Worm (Caenorhabditis elegans) whole organism, L4/young adult: ENCODE measurements around the gene F59B10.2.

Experiments used
- W03F9.2 ChIP-seq: fragments of 150-350 bp; optimal IDR thresholded peaks from 2 replicates; lab custom pipeline; 2014; ENCODE audit warnings: missing biosample characterization, missing genetic modification characterization
- dao-5 ChIP-seq: sonication (generic microtip); optimal IDR thresholded peaks from 2 replicates; lab custom pipeline; 2016; ENCODE audit warnings: missing genotype, missing genetic modification characterization, moderate library complexity, missing compliant biosample characterization
- him-1 ChIP-seq: sonication (generic microtip); optimal IDR thresholded peaks from 2 replicates; lab custom pipeline; 2016; ENCODE audit warnings: missing genotype, missing genetic modification reagents, missing genetic modification characterization, missing compliant biosample characterization

F59B10.2 gene

DNA sequence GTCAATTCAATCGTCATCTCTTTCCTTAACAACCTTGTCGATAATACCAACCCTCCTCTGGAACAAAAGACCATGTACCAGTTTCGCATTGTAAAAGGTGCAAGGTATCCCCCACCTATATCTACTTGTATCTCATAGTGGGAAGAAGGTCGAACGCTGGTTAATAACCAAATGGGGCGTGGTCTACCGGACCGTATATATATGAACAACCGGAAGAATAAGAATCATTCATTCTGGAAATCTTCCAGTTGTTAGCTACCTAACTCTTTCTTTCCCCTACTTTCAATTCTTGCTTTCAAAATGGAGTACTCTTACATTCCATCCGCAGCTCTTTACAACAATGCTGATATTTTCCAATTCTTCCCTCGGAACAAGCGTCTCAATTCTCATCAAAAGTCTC is 48.4 kb downstream of the F59B10.2 start, which contains the start of gene ZK673.5:
Gene ZK673.5 (plus strand): TSS at position 301 of the 400 bp plus-strand sequence.
- TF ChIP-seq dao-5 (tag; lab: Kevin White, UChicago), result no peak
- TF ChIP-seq W03F9.2 (tag; lab: Kevin White, UChicago), result no peak
- TF ChIP-seq him-1 (tag; lab: Kevin White, UChicago), result no peak
